Worm (Caenorhabditis elegans) whole organism, L1 larva: ENCODE results near the gene nas-20.
"Not testable (repeated sequence)": the region's sequence is repeated elsewhere in the genome, so short reads cannot be mapped to it uniquely, and the experiment has no call there.

Source experiments
- egl-27 ChIP-seq, 2 experiments: fragments of 150-350 bp in 1 of 2; sonication (generic microtip); optimal IDR thresholded peaks; 3 replicates each; lab custom pipeline; 2017 to 2018; ENCODE audit warnings: missing biosample characterization in 2 of 2, missing genetic modification characterization in 2 of 2, missing genetic modification reagents in 2 of 2
- lin-15B ChIP-seq: fragments of 150-350 bp; sonication (generic microtip); optimal IDR thresholded peaks from 3 replicates; lab custom pipeline; 2014; ENCODE audit warnings: missing biosample characterization, missing genetic modification characterization
- mep-1 ChIP-seq: fragments of 150-350 bp; optimal IDR thresholded peaks from 2 replicates; lab custom pipeline; 2014; ENCODE audit warnings: missing biosample characterization, missing genetic modification characterization
- nhr-77 ChIP-seq: fragments of 150-350 bp; optimal IDR thresholded peaks from 2 replicates; lab custom pipeline; 2014; ENCODE audit warnings: missing biosample characterization, missing genetic modification characterization
- sox-4 ChIP-seq: sonication (generic microtip); optimal IDR thresholded peaks from 2 replicates; lab custom pipeline; 2016; ENCODE audit warnings: missing genetic modification characterization, missing compliant biosample characterization

- TF ChIP-seq mep-1 (tag; lab: Kevin White, UChicago); lin-15B (tag; lab: Kevin White, UChicago); egl-27 (tag; optimal IDR thresholded peaks at IDR 0.05; lab: Kevin White, UChicago); sox-4; nhr-77: not testable (repeated sequence)
Observed at ce11 chrV:11475638-11476037, 3.5 kb upstream of the nas-20 start, which contains the start of gene T11F9.7.
